Worm (Caenorhabditis elegans) whole organism, mixed stage, embryonic: Measurements from ENCODE around the gene F58D2.3.

ENCODE experiments used
- blmp-1 ChIP-seq: fragments of 150-350 bp; optimal IDR thresholded peaks from 2 replicates; lab custom pipeline; 2014; ENCODE audit warnings: missing biosample characterization, missing genetic modification characterization
- ces-1 ChIP-seq: fragments of 150-350 bp; optimal IDR thresholded peaks from 2 replicates; lab custom pipeline; 2014; ENCODE audit warnings: missing biosample characterization, missing genetic modification reagents, missing genetic modification characterization
- elt-3 ChIP-seq: fragments of 150-350 bp; optimal IDR thresholded peaks from 2 replicates; lab custom pipeline; 2014; ENCODE audit warnings: missing biosample characterization, missing genetic modification characterization
- lin-13 ChIP-seq: fragments of 150-350 bp; optimal IDR thresholded peaks from 2 replicates; lab custom pipeline; 2014; ENCODE audit warnings: missing biosample characterization, missing genetic modification characterization
- mab-5 ChIP-seq: fragments of 150-350 bp; optimal IDR thresholded peaks from 2 replicates; lab custom pipeline; 2014; ENCODE audit warnings: missing biosample characterization, missing genetic modification characterization
- nhr-12 ChIP-seq: fragments of 150-350 bp; optimal IDR thresholded peaks from 2 replicates; lab custom pipeline; 2014; ENCODE audit warnings: missing biosample characterization, missing genetic modification characterization
- nhr-2 ChIP-seq: fragments of 150-350 bp; optimal IDR thresholded peaks from 2 replicates; lab custom pipeline; 2014; ENCODE audit warnings: missing biosample characterization, missing genetic modification characterization
- nhr-237 ChIP-seq: fragments of 150-350 bp; optimal IDR thresholded peaks from 2 replicates; lab custom pipeline; 2014; ENCODE audit warnings: missing biosample characterization, missing genetic modification characterization
- nhr-28 ChIP-seq: fragments of 150-350 bp; optimal IDR thresholded peaks from 2 replicates; lab custom pipeline; 2014; ENCODE audit warnings: missing biosample characterization, missing genetic modification characterization
- nhr-76 ChIP-seq: sonication (generic microtip); optimal IDR thresholded peaks from 2 replicates; lab custom pipeline; 2017; ENCODE audit warnings: missing biosample characterization, missing genetic modification characterization
- unc-62 ChIP-seq: fragments of 150-350 bp; optimal IDR thresholded peaks from 2 replicates; lab custom pipeline; 2014; ENCODE audit warnings: missing biosample characterization, missing genetic modification reagents, missing genetic modification characterization

- TF ChIP-seq nhr-28 (tag; lab: Kevin White, UChicago) (no peak), elt-3 (no peak), nhr-2 (tag; lab: Kevin White, UChicago) (no peak), nhr-12 (no peak), ces-1 (GFP tag; lab: Kevin White, UChicago) (no peak), mab-5 (tag; lab: Kevin White, UChicago) (no peak), nhr-76 (tag; lab: Kevin White, UChicago) (no peak), unc-62 (GFP tag; lab: Kevin White, UChicago) (no peak), lin-13 (tag; lab: Kevin White, UChicago) (no peak), nhr-237 (tag; lab: Kevin White, UChicago) (no peak), blmp-1 (tag; lab: Kevin White, UChicago) (no peak)
Measured at ce11 chrIV:13165181-13165580, 15.4 kb downstream of the F58D2.3 start, which contains the start of gene scl-14.
